Worm (Caenorhabditis elegans): Measurements from ENCODE around the gene dgat-2.

The dgat-2 gene

ce11 chrV:17667676-17668075 is 7.6 kb downstream of the dgat-2 start, which contains the start of gene F59A1.12:
Gene F59A1.12 (minus strand): TSS chrV:17667776.
- TF ChIP-seq zip-11 (GFP tag; IDR thresholded peaks at IDR 0.05) (no peak), ztf-11 (tag; optimal IDR thresholded peaks at IDR 0.05) (no peak), mes-2 (tag; optimal IDR thresholded peaks at IDR 0.05; ENCODE audit: poor library complexity, severe bottlenecking) (no peak)

- no peak for TF ChIP-seq mdt-29 (GFP tag; IDR thresholded peaks at IDR 0.05)
- TF ChIP-seq set-16 (GFP tag; IDR thresholded peaks at IDR 0.05) = no peak
- TF ChIP-seq tra-1 (GFP tag; IDR thresholded peaks at IDR 0.05) = no peak
- TF ChIP-seq Y48G9A.11 (GFP tag; IDR thresholded peaks at IDR 0.05) = no peak
- TF ChIP-seq fos-1 (tag; optimal IDR thresholded peaks at IDR 0.05) = no peak
- TF ChIP-seq spr-1 (tag; optimal IDR thresholded peaks at IDR 0.05) = no peak
These were observed 8.4 kb downstream of the dgat-2 start, which contains the start of gene str-89 for ce11 chrV:17668531-17668930. Gene str-89 (plus strand): TSS chrV:17668831.

- no peak for TF ChIP-seq arid-1 (GFP tag; conservative IDR thresholded peaks at IDR 0.05)
- no peak for TF ChIP-seq nhr-11 (tag; optimal IDR thresholded peaks at IDR 0.05)
- no peak for TF ChIP-seq snpc-4 (tag; optimal IDR thresholded peaks at IDR 0.05)
- TF ChIP-seq daf-8 (GFP tag; IDR thresholded peaks at IDR 0.05) = no peak
- no peak for TF ChIP-seq dve-1 (tag; optimal IDR thresholded peaks at IDR 0.05; ENCODE audit: insufficient read depth)
These were observed 13.2 kb downstream of the dgat-2 start, which contains the start of gene str-93 for ce11 chrV:17673343-17673742. Gene str-93 (minus strand): TSS chrV:17673443.

ce11 chrV:17676553-17676952 is 16.4 kb downstream of the dgat-2 start, which contains the start of gene str-92:
Gene str-92 (minus strand): TSS chrV:17676653.
- no peak for TF ChIP-seq lin-38 (GFP tag; IDR thresholded peaks at IDR 0.05)
- no peak for TF ChIP-seq zip-2 (tag; optimal IDR thresholded peaks at IDR 0.05)
- no peak for TF ChIP-seq nhr-6 (tag; optimal IDR thresholded peaks at IDR 0.05)
- TF ChIP-seq F37D6.2 (tag; optimal IDR thresholded peaks at IDR 0.05) = no peak
- no peak for TF ChIP-seq tra-1 (GFP tag; IDR thresholded peaks at IDR 0.05)
- TF ChIP-seq F49E8.2 (tag; optimal IDR thresholded peaks at IDR 0.05; ENCODE audit: borderline replicate concordance) = no peak
- no peak for TF ChIP-seq zip-11 (GFP tag; IDR thresholded peaks at IDR 0.05)
- no peak for TF ChIP-seq sdz-12 (GFP tag; optimal IDR thresholded peaks at IDR 0.05)

ce11 chrV:17683290-17683689 is 23.2 kb downstream of the dgat-2 start:
- no peak for TF ChIP-seq fos-1 (tag; optimal IDR thresholded peaks at IDR 0.05)
- TF ChIP-seq set-16 (GFP tag; IDR thresholded peaks at IDR 0.05) = peak; percentile 84
- no peak for TF ChIP-seq ceh-82 (tag; optimal IDR thresholded peaks at IDR 0.05)

- TF ChIP-seq F10B5.3 (tag; optimal IDR thresholded peaks at IDR 0.05) (no peak), pqm-1 (tag; optimal IDR thresholded peaks at IDR 0.05) (no peak), Y48G9A.11 (GFP tag; IDR thresholded peaks at IDR 0.05) (no peak), fos-1 (tag; optimal IDR thresholded peaks at IDR 0.05) (no peak), F49E8.2 (tag; optimal IDR thresholded peaks at IDR 0.05; ENCODE audit: borderline replicate concordance) (no peak), sdz-12 (GFP tag; optimal IDR thresholded peaks at IDR 0.05) (no peak), nhr-11 (tag; optimal IDR thresholded peaks at IDR 0.05) (no peak), ceh-28 (tag; optimal IDR thresholded peaks at IDR 0.05) (no peak), F26F4.8 (GFP tag; conservative IDR thresholded peaks at IDR 0.05) (no peak)
These were observed 23.7 kb downstream of the dgat-2 start, which contains the start of gene F59A1.15 for ce11 chrV:17683763-17684162. Gene F59A1.15 (minus strand): TSS chrV:17683863.

ce11 chrV:17684857-17685256 is 24.8 kb downstream of the dgat-2 start, which contains the start of the genes F59A1.16 and F59A1.6:
Gene F59A1.16 (minus strand): TSS chrV:17684957.
Gene F59A1.6 (plus strand): TSS chrV:17685141.
- no peak for TF ChIP-seq F26F4.8 (GFP tag; conservative IDR thresholded peaks at IDR 0.05)
- no peak for TF ChIP-seq mxl-3 (GFP tag; optimal IDR thresholded peaks at IDR 0.05)
- no peak for TF ChIP-seq hlh-11 (tag; optimal IDR thresholded peaks at IDR 0.05)
- TF ChIP-seq D1046.2 (GFP tag; IDR thresholded peaks at IDR 0.05) = no peak
- TF ChIP-seq jun-1 (tag; optimal IDR thresholded peaks at IDR 0.05) = no peak
- TF ChIP-seq zip-2 (tag; optimal IDR thresholded peaks at IDR 0.05) = no peak
- no peak for TF ChIP-seq lsy-2 (tag; optimal IDR thresholded peaks at IDR 0.05)
- TF ChIP-seq madf-5 (GFP tag; IDR thresholded peaks at IDR 0.05) = no peak
- no peak for TF ChIP-seq ZK337.2 (GFP tag; IDR thresholded peaks at IDR 0.05)

Measured in whole organism, L4 larva.